Worm (Caenorhabditis elegans) whole organism, early embryonic: ENCODE measurements around the gene ZK1098.12.

Source experiments
- aly-1 ChIP-seq: sonication (generic microtip); optimal IDR thresholded peaks from 2 replicates; lab custom pipeline; 2016; ENCODE audit warnings: missing genetic modification characterization, missing compliant biosample characterization
- ama-1 ChIP-seq: fragments of 150-350 bp; optimal IDR thresholded peaks from 2 replicates; lab custom pipeline; 2014
- flt-1 ChIP-seq: fragments of 200-800 bp; sonication (Bioruptor generic); IDR thresholded peaks from 2 replicates; pipeline ENCODE4 v1.3.6; 2022; ENCODE audit warnings: missing genetic modification characterization, missing compliant biosample characterization
- hmg-4 ChIP-seq: fragments of 200-800 bp; sonication (Bioruptor generic); optimal IDR thresholded peaks from 2 replicates; lab custom pipeline; 2018; ENCODE audit warnings: mild to moderate bottlenecking, missing genetic modification characterization, missing compliant biosample characterization
- hnd-1 ChIP-seq: sonication (generic microtip); optimal IDR thresholded peaks from 2 replicates; lab custom pipeline; 2016; ENCODE audit warnings: missing genetic modification characterization, missing compliant biosample characterization
- pes-1 ChIP-seq: fragments of 200-800 bp; sonication (Bioruptor generic); IDR thresholded peaks from 2 replicates; pipeline ENCODE4 v1.3.6; 2022; ENCODE audit warnings: missing genetic modification reagents, missing genetic modification characterization, missing compliant biosample characterization
- tra-4 ChIP-seq: sonication (generic microtip); optimal IDR thresholded peaks from 2 replicates; lab custom pipeline; 2017; ENCODE audit warnings: missing genetic modification characterization, missing compliant biosample characterization

DNA sequence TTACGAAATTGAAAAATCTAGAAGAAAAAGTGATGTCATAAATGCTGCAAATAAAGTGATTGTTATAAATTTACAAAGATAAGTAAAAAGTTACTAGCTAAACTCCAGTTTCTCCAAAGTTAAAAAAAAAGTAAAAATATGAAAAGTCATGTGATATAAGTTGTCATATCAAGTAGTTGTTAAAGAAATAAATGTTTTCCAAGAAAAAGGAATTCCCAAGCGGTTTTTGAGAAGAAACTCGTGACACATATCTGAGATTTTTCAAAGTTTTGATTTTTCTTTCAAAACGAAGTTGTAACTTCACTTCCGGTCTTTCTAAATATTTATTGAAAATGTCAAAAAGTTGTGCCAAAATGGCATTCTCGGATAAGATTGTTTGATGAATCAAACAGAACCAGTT is 43.8 kb upstream of the ZK1098.12 start:
- TF ChIP-seq ama-1 (lab: Kevin White, UChicago) (no peak), hmg-4 (no peak), pes-1 (GFP tag; lab: Robert Waterston, UW) (no peak), tra-4 (tag; lab: Kevin White, UChicago) (no peak), aly-1 (tag; lab: Kevin White, UChicago) (no peak), flt-1 (no peak), hnd-1 (no peak)
